Fruit fly (Drosophila melanogaster) whole organism, embryonic: ENCODE data around the gene CG4293.

Experiments used
- CG13287 ChIP-seq: fragments of 200-800 bp; sonication (Bioruptor generic); IDR thresholded peaks from 2 replicates; pipeline ENCODE4 v1.3.6; 2022; ENCODE audit warnings: missing biosample characterization, missing genetic modification characterization; ENCODE audit not compliant: partially characterized antibody
- CG15601 ChIP-seq: fragments of 200-800 bp; sonication (Bioruptor generic); optimal IDR thresholded peaks from 3 replicates; lab custom pipeline; 2019; ENCODE audit warnings: missing biosample characterization, mild to moderate bottlenecking, missing genetic modification characterization, moderate library complexity
- CG17385 ChIP-seq: fragments of 200-800 bp; sonication (Bioruptor generic); optimal IDR thresholded peaks from 3 replicates; lab custom pipeline; 2018; ENCODE audit warnings: missing biosample characterization, mild to moderate bottlenecking, missing genetic modification characterization
- CG17829 ChIP-seq: fragments of 200-800 bp; optimal IDR thresholded peaks from 2 replicates; lab custom pipeline; 2019; ENCODE audit warnings: missing biosample characterization, mild to moderate bottlenecking, missing genetic modification characterization, moderate library complexity
- CG1832 ChIP-seq: fragments of 200-800 bp; sonication (Bioruptor generic); optimal IDR thresholded peaks from 2 replicates; lab custom pipeline; 2017; ENCODE audit warnings: missing biosample characterization, mild to moderate bottlenecking, missing genetic modification characterization, inconsistent platforms
- CG2120 ChIP-seq: fragments of 200-800 bp; sonication (Bioruptor generic); optimal IDR thresholded peaks from 3 replicates; lab custom pipeline; 2016; ENCODE audit warnings: missing biosample characterization, missing genetic modification characterization
- CG31224 ChIP-seq: fragments of 200-800 bp; sonication (Bioruptor generic); IDR thresholded peaks from 2 replicates; pipeline ENCODE4 v1.3.6; 2022; ENCODE audit warnings: missing biosample characterization, missing genetic modification characterization
- CG3847 ChIP-seq: fragments of 200-800 bp; sonication (Bioruptor generic); IDR thresholded peaks from 2 replicates; pipeline ENCODE4 v1.3.6; 2022; ENCODE audit warnings: missing biosample characterization, missing genetic modification characterization
- CG4424 ChIP-seq: fragments of 200-800 bp; sonication (Bioruptor generic); optimal IDR thresholded peaks from 3 replicates; lab custom pipeline; 2016; ENCODE audit warnings: missing biosample characterization, missing genetic modification characterization
- CG4854 ChIP-seq: fragments of 200-800 bp; sonication (Bioruptor generic); optimal IDR thresholded peaks from 2 replicates; lab custom pipeline; 2016; ENCODE audit warnings: missing biosample characterization, missing genetic modification characterization, inconsistent platforms
- CG5245 ChIP-seq: fragments of 200-800 bp; sonication (Bioruptor generic); optimal IDR thresholded peaks from 3 replicates; lab custom pipeline; 2016; ENCODE audit warnings: missing biosample characterization, missing genetic modification characterization
- CG6689 ChIP-seq: fragments of 200-800 bp; sonication (Bioruptor generic); IDR thresholded peaks from 2 replicates; pipeline ENCODE4 v1.3.6; 2022; ENCODE audit warnings: missing biosample characterization, missing genetic modification characterization
- CG6765 ChIP-seq: fragments of 200-800 bp; sonication (Bioruptor generic); optimal IDR thresholded peaks from 3 replicates; lab custom pipeline; 2017; ENCODE audit warnings: missing biosample characterization, mild to moderate bottlenecking, missing genetic modification characterization
- CG7556 ChIP-seq: fragments of 200-800 bp; sonication (Bioruptor generic); optimal IDR thresholded peaks from 2 replicates; lab custom pipeline; 2017; ENCODE audit warnings: missing biosample characterization, mild to moderate bottlenecking, missing genetic modification characterization
- CG8281 ChIP-seq: fragments of 200-800 bp; sonication (Bioruptor generic); optimal IDR thresholded peaks from 2 replicates; lab custom pipeline; 2018; ENCODE audit warnings: missing biosample characterization, mild to moderate bottlenecking, missing genetic modification characterization, moderate library complexity
- CG8765 ChIP-seq: fragments of 200-800 bp; sonication (Bioruptor generic); IDR thresholded peaks from 2 replicates; pipeline ENCODE4 v1.3.6; 2022; ENCODE audit warnings: missing biosample characterization, missing genetic modification characterization
- CG9876 ChIP-seq: fragments of 200-800 bp; sonication (Bioruptor generic); optimal IDR thresholded peaks from 2 replicates; lab custom pipeline; 2016; ENCODE audit warnings: missing biosample characterization, missing genetic modification characterization
- Doc2 ChIP-seq: fragments of 200-800 bp; sonication (Bioruptor generic); IDR thresholded peaks from 2 replicates; pipeline ENCODE4 v1.3.6; 2022; ENCODE audit warnings: missing biosample characterization, missing genetic modification characterization
- Drgx ChIP-seq: fragments of 200-800 bp; sonication (Bioruptor generic); IDR thresholded peaks from 2 replicates; pipeline ENCODE4 v1.3.6; 2022; ENCODE audit warnings: missing biosample characterization, missing genetic modification characterization
- Eip74EF ChIP-seq, 2 experiments: fragments of 200-800 bp in 1 of 2; fragments of >200 bp in 1 of 2; sonication (Bioruptor generic) in 1 of 2; optimal IDR thresholded peaks; 2 replicates each; lab custom pipeline; 2017 to 2019; ENCODE audit warnings: missing biosample characterization in 2 of 2, missing genetic modification characterization in 2 of 2, mild to moderate bottlenecking in 1 of 2, moderate library complexity in 1 of 2
- HHEX ChIP-seq: fragments of 200-800 bp; sonication (Bioruptor generic); optimal IDR thresholded peaks from 3 replicates; lab custom pipeline; 2017; ENCODE audit warnings: missing biosample characterization, mild to moderate bottlenecking, missing genetic modification characterization, missing genetic modification reagents
- Jarid2 ChIP-seq: fragments of 200-800 bp; sonication (Bioruptor generic); optimal IDR thresholded peaks from 3 replicates; lab custom pipeline; 2017; ENCODE audit warnings: mild to moderate bottlenecking, missing biosample characterization, missing genetic modification reagents, missing genetic modification characterization
- NfI ChIP-seq: fragments of 200-800 bp; sonication (Bioruptor generic); optimal IDR thresholded peaks from 3 replicates; lab custom pipeline; 2018; ENCODE audit warnings: missing biosample characterization, mild to moderate bottlenecking, missing genetic modification characterization, moderate library complexity
- Ptx1 ChIP-seq: fragments of 200-800 bp; sonication (Bioruptor generic); IDR thresholded peaks from 2 replicates; pipeline ENCODE4 v1.3.6; 2022; ENCODE audit warnings: missing biosample characterization, missing genetic modification characterization
- Side ChIP-seq: fragments of 200-800 bp; sonication (Bioruptor generic); optimal IDR thresholded peaks from 2 replicates; lab custom pipeline; 2016; ENCODE audit warnings: missing biosample characterization, missing genetic modification characterization
- Vsx1 ChIP-seq: fragments of 200-800 bp; sonication (Bioruptor generic); optimal IDR thresholded peaks from 2 replicates; lab custom pipeline; 2017; ENCODE audit warnings: missing biosample characterization, mild to moderate bottlenecking, missing genetic modification characterization, missing genetic modification reagents
- Xrp1 ChIP-seq: fragments of 200-800 bp; sonication (Bioruptor generic); IDR thresholded peaks from 2 replicates; pipeline ENCODE4 v1.3.6; 2022; ENCODE audit warnings: missing biosample characterization, missing genetic modification characterization
- ab ChIP-seq: fragments of 200-800 bp; sonication (Bioruptor generic); optimal IDR thresholded peaks from 2 replicates; lab custom pipeline; 2016; ENCODE audit warnings: missing biosample characterization, missing genetic modification characterization
- ase ChIP-seq: fragments of 200-800 bp; sonication (Bioruptor generic); IDR thresholded peaks from 3 replicates; pipeline ENCODE4 v1.3.6; 2022; ENCODE audit warnings: missing biosample characterization, missing genetic modification characterization
- corto ChIP-seq: fragments of 200-800 bp; sonication (Bioruptor generic); optimal IDR thresholded peaks from 2 replicates; lab custom pipeline; 2016; ENCODE audit warnings: missing biosample characterization, mild to moderate bottlenecking, missing genetic modification characterization, moderate library complexity
- croc ChIP-seq: fragments of 200-800 bp; sonication (Bioruptor generic); conservative IDR thresholded peaks from 3 replicates; pipeline ENCODE4 v1.3.6; 2022; ENCODE audit warnings: missing biosample characterization, missing genetic modification characterization
- crol ChIP-seq: fragments of 200-800 bp; sonication (Bioruptor generic); IDR thresholded peaks from 2 replicates; pipeline ENCODE4 v1.3.6; 2022; ENCODE audit warnings: missing biosample characterization, missing genetic modification characterization
- cwo ChIP-seq: fragments of 200-800 bp; sonication (Bioruptor generic); optimal IDR thresholded peaks from 3 replicates; lab custom pipeline; 2017; ENCODE audit warnings: missing biosample characterization, missing genetic modification characterization, mild to moderate bottlenecking, moderate library complexity, missing genetic modification reagents
- dysf ChIP-seq: fragments of 200-800 bp; sonication (Bioruptor generic); IDR thresholded peaks from 3 replicates; pipeline ENCODE4 v1.3.6; 2022; ENCODE audit warnings: missing biosample characterization, missing genetic modification characterization
- gce ChIP-seq: fragments of 200-800 bp; sonication (Bioruptor generic); IDR thresholded peaks from 3 replicates; pipeline ENCODE4 v1.3.6; 2022; ENCODE audit warnings: missing biosample characterization, missing genetic modification characterization
- gem ChIP-seq: fragments of 200-800 bp; sonication (Bioruptor generic); optimal IDR thresholded peaks from 2 replicates; lab custom pipeline; 2019; ENCODE audit warnings: missing biosample characterization, mild to moderate bottlenecking, missing genetic modification characterization, moderate library complexity
- insv ChIP-seq, 2 experiments: fragments of 200-800 bp; sonication (Bioruptor generic); optimal IDR thresholded peaks; 3 replicates each; lab custom pipeline; 2016 to 2018; ENCODE audit warnings: missing biosample characterization in 2 of 2, missing genetic modification characterization in 2 of 2
- nom ChIP-seq: fragments of 200-800 bp; sonication (Bioruptor generic); optimal IDR thresholded peaks from 2 replicates; lab custom pipeline; 2017; ENCODE audit warnings: missing biosample characterization, missing genetic modification characterization, mild to moderate bottlenecking, moderate library complexity, missing genetic modification reagents
- pnt ChIP-seq: fragments of 200-800 bp; sonication (Bioruptor generic); optimal IDR thresholded peaks from 3 replicates; lab custom pipeline; 2016; ENCODE audit warnings: missing biosample characterization, missing genetic modification characterization
- repo ChIP-seq: fragments of 200-800 bp; sonication (Bioruptor generic); optimal IDR thresholded peaks from 2 replicates; lab custom pipeline; 2016; ENCODE audit warnings: missing biosample characterization, missing genetic modification characterization
- seq ChIP-seq: fragments of 200-800 bp; sonication (Bioruptor generic); IDR thresholded peaks from 2 replicates; pipeline ENCODE4 v1.3.6; 2022; ENCODE audit warnings: missing biosample characterization, missing genetic modification characterization
- shn ChIP-seq: fragments of 200-800 bp; sonication (Bioruptor generic); optimal IDR thresholded peaks from 3 replicates; lab custom pipeline; 2016; ENCODE audit warnings: missing biosample characterization, missing genetic modification characterization
- slp2 ChIP-seq: fragments of 200-800 bp; sonication (Bioruptor generic); optimal IDR thresholded peaks from 2 replicates; lab custom pipeline; 2016; ENCODE audit warnings: missing biosample characterization, missing genetic modification characterization
- sqz ChIP-seq: fragments of 200-800 bp; sonication (Bioruptor generic); optimal IDR thresholded peaks from 3 replicates; lab custom pipeline; 2018; ENCODE audit warnings: missing biosample characterization, mild to moderate bottlenecking, missing genetic modification characterization
- tin ChIP-seq: fragments of 200-800 bp; sonication (Bioruptor generic); optimal IDR thresholded peaks from 3 replicates; lab custom pipeline; 2016; ENCODE audit warnings: missing biosample characterization, missing genetic modification characterization
- tna ChIP-seq: fragments of 200-800 bp; sonication (Bioruptor generic); IDR thresholded peaks from 2 replicates; pipeline ENCODE4 v1.3.6; 2022; ENCODE audit warnings: missing biosample characterization, missing genetic modification characterization; ENCODE audit not compliant: partially characterized antibody
- usp ChIP-seq: fragments of >200 bp; optimal IDR thresholded peaks from 2 replicates; lab custom pipeline; 2017; ENCODE audit warnings: missing biosample characterization, missing genetic modification characterization
- zen ChIP-seq: fragments of 200-800 bp; sonication (Bioruptor generic); optimal IDR thresholded peaks from 3 replicates; lab custom pipeline; 2018; ENCODE audit warnings: missing biosample characterization, mild to moderate bottlenecking, missing genetic modification characterization, moderate library complexity
- zen2 ChIP-seq: fragments of 200-800 bp; sonication (Bioruptor generic); IDR thresholded peaks from 3 replicates; pipeline ENCODE4 v1.3.6; 2022; ENCODE audit warnings: missing biosample characterization, missing genetic modification characterization; ENCODE audit not compliant: partially characterized antibody

The CG4293 gene

DNA sequence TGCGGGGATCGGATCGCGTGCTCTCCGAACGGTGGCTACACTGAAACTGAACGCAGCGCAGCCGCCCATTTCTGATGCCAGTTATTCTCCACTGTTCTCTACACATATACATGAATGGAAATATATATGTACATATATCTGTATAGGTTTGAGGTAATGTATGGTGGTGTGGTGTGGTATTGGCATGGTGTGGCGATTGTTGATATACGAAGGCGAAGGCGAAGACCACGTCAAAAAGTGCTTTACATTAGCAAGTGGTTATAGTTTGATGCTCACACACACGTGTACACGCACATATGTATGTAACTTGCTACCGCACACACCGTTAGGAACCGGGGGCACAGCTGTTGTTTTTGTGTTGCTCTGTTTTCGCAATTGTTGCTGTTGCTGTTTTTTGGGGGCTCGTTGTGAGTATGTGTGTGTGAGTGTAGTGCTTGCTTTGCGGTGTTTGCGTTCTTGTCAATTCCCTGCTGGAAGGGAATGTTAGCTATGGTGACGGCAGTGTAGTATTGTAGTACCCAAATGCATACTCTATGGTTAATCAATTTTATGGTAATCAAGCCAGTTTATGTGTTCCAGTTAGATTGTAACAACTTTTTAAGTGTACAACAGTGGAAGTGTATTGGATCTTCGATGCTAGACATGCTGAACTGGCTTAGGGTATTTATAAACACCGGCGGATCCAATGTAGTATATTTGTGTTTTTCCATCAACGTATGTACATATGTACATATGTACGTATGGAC is 36.5 kb downstream of the CG4293 start, which contains the start of gene CG17896 (continued):
- TF ChIP-seq Eip74EF (GFP tag; optimal IDR thresholded peaks at IDR 0.05; lab: Kevin White, UChicago) (peak in 1 of 2 experiments; percentile 87), dysf (peak; percentile 99), CG5245 (peak; percentile 95), Jarid2 (GFP tag; lab: Kevin White, UChicago) (peak; percentile 83), gem (tag; lab: Kevin White, UChicago) (peak; percentile 98), shn (GFP tag; lab: Kevin White, UChicago) (peak; percentile 98), CG2120 (GFP tag; lab: Kevin White, UChicago) (peak; percentile 100), NfI (GFP tag; lab: Kevin White, UChicago) (peak; percentile 97), Side (GFP tag; lab: Kevin White, UChicago) (peak; percentile 98), zen2 (no peak), CG31224 (GFP tag; lab: Robert Waterston, UW) (peak; percentile 98), CG8281 (tag; lab: Kevin White, UChicago) (peak; percentile 85), Drgx (GFP tag; lab: Robert Waterston, UW) (peak; percentile 99), CG15601 (tag; lab: Kevin White, UChicago) (peak; percentile 88), usp (no peak), cwo (GFP tag; lab: Kevin White, UChicago) (peak; percentile 96), corto (GFP tag; lab: Kevin White, UChicago) (peak; percentile 92), CG17829 (peak; percentile 94), CG7556 (peak; percentile 96), tin (peak; percentile 96), pnt (GFP tag; lab: Kevin White, UChicago) (peak; percentile 98), seq (peak; percentile 98), CG1832 (GFP tag; lab: Kevin White, UChicago) (no peak), sqz (GFP tag; lab: Kevin White, UChicago) (peak; percentile 76), Vsx1 (GFP tag; lab: Kevin White, UChicago) (peak; percentile 91), slp2 (GFP tag; lab: Kevin White, UChicago) (peak; percentile 97), tna (GFP tag; lab: Robert Waterston, UW) (no peak), Ptx1 (GFP tag; lab: Robert Waterston, UW) (peak; percentile 98), gce (GFP tag; lab: Robert Waterston, UW) (peak; percentile 96), CG8765 (GFP tag; lab: Robert Waterston, UW) (peak; percentile 95), CG17385 (GFP tag; lab: Kevin White, UChicago) (peak; percentile 95), croc (GFP tag; lab: Robert Waterston, UW) (peak; percentile 91), CG6765 (peak; percentile 95), repo (GFP tag; lab: Kevin White, UChicago) (peak; percentile 97), HHEX (GFP tag; lab: Kevin White, UChicago) (peak; percentile 98), CG6689 (GFP tag; lab: Robert Waterston, UW) (peak; percentile 97), zen (peak; percentile 91), Xrp1 (GFP tag; lab: Robert Waterston, UW) (peak; percentile 97), CG13287 (GFP tag; lab: Robert Waterston, UW) (no peak), nom (GFP tag; lab: Kevin White, UChicago) (peak; percentile 89), crol (GFP tag; lab: Robert Waterston, UW) (no peak), Doc2 (peak; percentile 92), CG9876 (GFP tag; lab: Kevin White, UChicago) (peak; percentile 98), CG3847 (peak; percentile 99), CG4424 (GFP tag; lab: Kevin White, UChicago) (peak; percentile 96), ase (GFP tag; lab: Robert Waterston, UW) (peak; percentile 99), CG4854 (peak; percentile 97), insv (GFP tag; optimal IDR thresholded peaks at IDR 0.05; lab: Kevin White, UChicago) (peak; percentile 35 to 67), ab (peak; percentile 96)
